Worm (Caenorhabditis elegans): Measurements from ENCODE around the gene mrpl-53.

Gene mrpl-53

ce11 chrII:9619402-9619862, 22.0 kb downstream of the mrpl-53 start:
- TF ChIP-seq T22C8.4 (GFP tag; IDR thresholded peaks at IDR 0.05) = 0 out of 2 replicates have a peak, but pooled peaks have one; percentile 27
- TF ChIP-seq cog-1 (tag; optimal IDR thresholded peaks at IDR 0.05) = peak; percentile 72
- TF ChIP-seq tab-1 (GFP tag; IDR thresholded peaks at IDR 0.05) = no peak
- peak; percentile 50; the same call in 1 of the 2 replicates for TF ChIP-seq flt-1 (GFP tag; IDR thresholded peaks at IDR 0.05)
- TF ChIP-seq klf-2 (GFP tag; conservative IDR thresholded peaks at IDR 0.05) = no peak
- 0 out of 2 replicates have a peak, but pooled peaks have one; percentile 44 for TF ChIP-seq ztf-23 (GFP tag; IDR thresholded peaks at IDR 0.05)
- no peak for TF ChIP-seq med-1 (GFP tag; optimal IDR thresholded peaks at IDR 0.05; ENCODE audit: insufficient read depth)
- TF ChIP-seq ref-1 (GFP tag; conservative IDR thresholded peaks at IDR 0.05) = no peak
- TF ChIP-seq ztf-29 (GFP tag; IDR thresholded peaks at IDR 0.05) = no peak

ce11 chrII:9619995-9620535, 22.6 kb downstream of the mrpl-53 start:
- TF ChIP-seq ztf-23 (GFP tag; IDR thresholded peaks at IDR 0.05) (no peak), ztf-29 (GFP tag; IDR thresholded peaks at IDR 0.05) (no peak), klf-2 (GFP tag; conservative IDR thresholded peaks at IDR 0.05) (no peak), T22C8.4 (GFP tag; IDR thresholded peaks at IDR 0.05) (no peak), ref-1 (GFP tag; conservative IDR thresholded peaks at IDR 0.05) (no peak), cog-1 (tag; optimal IDR thresholded peaks at IDR 0.05) (no peak), med-1 (GFP tag; optimal IDR thresholded peaks at IDR 0.05; ENCODE audit: insufficient read depth) (no peak), flt-1 (GFP tag; IDR thresholded peaks at IDR 0.05) (no peak), tab-1 (GFP tag; IDR thresholded peaks at IDR 0.05) (no peak)

DNA sequence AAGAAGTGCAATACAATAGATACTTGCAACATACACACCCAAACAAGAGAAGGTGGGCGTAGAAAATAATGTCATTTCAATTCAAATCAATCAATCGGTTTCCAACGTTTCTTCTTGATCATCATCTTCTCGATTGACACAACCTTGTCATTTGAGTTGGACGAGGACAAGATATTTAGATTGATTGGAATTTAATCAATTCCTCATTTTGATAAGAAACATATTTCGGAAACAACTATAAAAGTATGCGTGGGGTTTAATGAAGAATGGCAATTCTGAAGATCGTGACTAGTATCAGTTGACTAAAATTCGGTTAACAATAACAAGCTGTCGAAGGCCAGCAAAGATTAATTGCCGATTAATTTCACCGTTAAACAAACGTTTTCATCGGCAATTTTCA, 23.2 kb downstream of the mrpl-53 start:
- TF ChIP-seq tab-1 (GFP tag; IDR thresholded peaks at IDR 0.05) = no peak
- TF ChIP-seq T22C8.4 (GFP tag; IDR thresholded peaks at IDR 0.05) = no peak
- TF ChIP-seq ref-1 (GFP tag; conservative IDR thresholded peaks at IDR 0.05) = no peak
- TF ChIP-seq flt-1 (GFP tag; IDR thresholded peaks at IDR 0.05) = no peak
- no peak for TF ChIP-seq ztf-23 (GFP tag; IDR thresholded peaks at IDR 0.05)
- TF ChIP-seq ztf-29 (GFP tag; IDR thresholded peaks at IDR 0.05) = no peak
- no peak for TF ChIP-seq klf-2 (GFP tag; conservative IDR thresholded peaks at IDR 0.05)
- TF ChIP-seq med-1 (GFP tag; optimal IDR thresholded peaks at IDR 0.05; ENCODE audit: insufficient read depth) = no peak
- TF ChIP-seq cog-1 (tag; optimal IDR thresholded peaks at IDR 0.05) = no peak

DNA sequence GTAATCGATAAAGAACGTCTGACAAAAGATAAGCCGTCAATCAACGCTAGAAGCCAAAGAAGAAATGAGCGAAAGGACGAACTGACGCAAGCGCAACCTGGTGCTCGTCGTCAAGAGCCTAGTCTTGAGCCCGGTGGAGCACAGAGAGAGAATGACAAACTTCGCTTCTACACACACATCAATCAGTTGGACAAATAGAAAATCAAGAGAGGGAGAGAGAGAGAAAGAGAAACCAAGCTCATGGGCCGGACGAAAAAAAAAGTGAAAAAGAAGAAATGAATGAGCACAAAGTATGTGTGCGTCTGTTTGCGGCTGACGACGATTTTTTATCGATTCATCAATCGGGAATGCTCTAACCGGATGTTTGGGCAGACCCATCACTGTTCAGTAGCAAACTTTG, 23.7 kb downstream of the mrpl-53 start:
- TF ChIP-seq ref-1 (GFP tag; conservative IDR thresholded peaks at IDR 0.05) = no peak
- no peak for TF ChIP-seq ztf-23 (GFP tag; IDR thresholded peaks at IDR 0.05)
- TF ChIP-seq T22C8.4 (GFP tag; IDR thresholded peaks at IDR 0.05) = no peak
- no peak for TF ChIP-seq med-1 (GFP tag; optimal IDR thresholded peaks at IDR 0.05; ENCODE audit: insufficient read depth)
- no peak for TF ChIP-seq tab-1 (GFP tag; IDR thresholded peaks at IDR 0.05)
- TF ChIP-seq flt-1 (GFP tag; IDR thresholded peaks at IDR 0.05) = no peak
- TF ChIP-seq cog-1 (tag; optimal IDR thresholded peaks at IDR 0.05) = no peak
- TF ChIP-seq ztf-29 (GFP tag; IDR thresholded peaks at IDR 0.05) = no peak
- no peak for TF ChIP-seq klf-2 (GFP tag; conservative IDR thresholded peaks at IDR 0.05)

DNA sequence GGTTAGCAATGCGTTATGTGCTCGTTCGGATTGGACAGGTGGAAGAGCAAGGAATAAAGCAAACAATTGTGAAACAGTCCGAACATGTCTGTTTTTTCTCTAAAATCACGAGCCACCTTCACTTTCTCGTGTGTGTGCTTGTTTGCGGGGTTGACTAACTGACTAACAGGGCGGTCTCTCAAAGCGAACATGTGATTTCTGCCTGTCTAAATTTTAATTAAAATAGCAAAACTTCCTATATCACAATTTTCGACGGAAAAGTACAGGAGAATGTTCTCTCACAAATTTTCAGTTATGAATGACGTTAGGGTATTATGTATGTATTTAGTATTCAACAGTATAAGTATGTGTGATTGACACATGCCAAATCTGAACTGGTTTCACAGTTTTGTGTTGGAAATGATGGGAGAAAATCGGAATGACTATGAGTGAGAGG, 24.5 kb downstream of the mrpl-53 start:
- TF ChIP-seq ztf-29 (GFP tag; IDR thresholded peaks at IDR 0.05) = no peak
- TF ChIP-seq T22C8.4 (GFP tag; IDR thresholded peaks at IDR 0.05) = no peak
- TF ChIP-seq tab-1 (GFP tag; IDR thresholded peaks at IDR 0.05) = no peak
- TF ChIP-seq flt-1 (GFP tag; IDR thresholded peaks at IDR 0.05) = no peak
- TF ChIP-seq med-1 (GFP tag; optimal IDR thresholded peaks at IDR 0.05; ENCODE audit: insufficient read depth) = no peak
- no peak for TF ChIP-seq klf-2 (GFP tag; conservative IDR thresholded peaks at IDR 0.05)
- no peak for TF ChIP-seq cog-1 (tag; optimal IDR thresholded peaks at IDR 0.05)
- TF ChIP-seq ref-1 (GFP tag; conservative IDR thresholded peaks at IDR 0.05) = no peak
- no peak for TF ChIP-seq ztf-23 (GFP tag; IDR thresholded peaks at IDR 0.05)

DNA sequence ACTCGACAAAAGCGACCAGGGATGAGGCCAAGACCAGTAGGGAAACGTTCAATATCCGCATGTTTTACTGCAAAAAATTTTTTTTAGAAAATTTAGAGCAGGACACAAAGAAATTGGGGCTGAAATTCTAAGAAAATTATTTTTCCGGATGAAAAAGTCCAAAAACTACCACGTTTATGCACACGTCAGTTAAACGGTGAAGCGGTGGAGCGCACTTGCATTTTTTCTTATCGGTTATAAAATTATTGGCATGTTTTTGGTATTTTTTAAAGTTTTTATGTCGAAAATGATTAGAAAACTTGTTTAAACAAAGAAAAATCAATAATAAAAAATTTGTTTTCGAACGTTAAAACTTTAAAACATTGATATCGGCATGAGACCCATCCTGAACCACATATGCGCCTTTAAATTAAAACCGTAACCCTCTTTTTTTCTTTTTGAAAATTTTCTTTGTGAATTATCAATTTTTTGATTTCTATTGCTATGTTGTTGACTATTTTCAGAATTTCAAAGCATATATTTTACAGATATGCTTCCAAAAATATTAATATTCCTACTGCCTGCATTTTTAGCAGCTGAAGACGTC, 26.8 kb downstream of the mrpl-53 start, which contains the start of the genes dnj-20 and ZK1307.8:
dnj-20 (minus strand) TSS at position 67 of the 586 bp plus-strand sequence.
ZK1307.8 (plus strand) TSS at position 504 of the 586 bp plus-strand sequence.
- TF ChIP-seq klf-2 (GFP tag; conservative IDR thresholded peaks at IDR 0.05) (no peak), tab-1 (GFP tag; IDR thresholded peaks at IDR 0.05) (no peak), med-1 (GFP tag; optimal IDR thresholded peaks at IDR 0.05; ENCODE audit: insufficient read depth) (no peak), ztf-29 (GFP tag; IDR thresholded peaks at IDR 0.05) (no peak), ztf-23 (GFP tag; IDR thresholded peaks at IDR 0.05) (no peak), flt-1 (GFP tag; IDR thresholded peaks at IDR 0.05) (no peak), ref-1 (GFP tag; conservative IDR thresholded peaks at IDR 0.05) (no peak), T22C8.4 (GFP tag; IDR thresholded peaks at IDR 0.05) (no peak), cog-1 (tag; optimal IDR thresholded peaks at IDR 0.05) (no peak)

DNA sequence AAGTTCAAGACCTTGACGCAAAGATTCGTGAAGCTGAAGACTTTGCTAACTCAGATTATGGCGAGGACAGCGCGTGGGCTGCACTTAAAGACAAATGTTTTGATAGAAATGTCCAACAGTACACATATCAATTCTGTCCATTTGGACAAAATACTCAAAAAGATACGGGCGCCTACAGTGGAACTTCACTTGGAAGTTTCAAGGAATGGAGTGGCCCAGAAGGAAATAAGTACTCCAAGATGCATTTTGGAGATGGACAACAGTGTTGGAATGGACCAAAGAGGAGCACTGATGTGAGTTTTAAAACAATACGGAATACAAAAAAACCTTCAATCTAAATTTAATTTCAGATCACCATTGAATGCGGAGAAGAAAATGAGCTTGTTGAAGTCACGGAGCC, 28.5 kb downstream of the mrpl-53 start:
- TF ChIP-seq med-1 (GFP tag; optimal IDR thresholded peaks at IDR 0.05; ENCODE audit: insufficient read depth) = no peak

DNA sequence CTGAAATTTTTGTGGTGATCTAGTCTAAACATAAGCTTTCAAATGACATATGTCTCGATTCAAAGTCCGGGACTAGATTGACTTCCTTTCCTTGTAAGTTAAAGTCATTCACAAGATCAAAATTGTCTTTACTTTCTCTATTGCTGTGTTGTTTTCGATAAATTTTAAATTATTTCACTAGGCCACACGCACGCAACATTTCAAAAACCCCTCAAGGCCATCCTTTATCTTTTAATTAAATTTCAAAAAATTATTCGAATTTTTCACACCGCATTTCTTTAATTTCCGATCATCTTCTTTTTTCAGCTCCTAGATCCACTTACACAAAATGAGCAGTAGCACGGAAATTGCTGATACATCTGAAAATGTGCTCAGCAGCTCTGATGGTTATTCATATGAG, 38.9 kb downstream of the mrpl-53 start, which contains the start of gene ZK1307.7:
ZK1307.7 (plus strand) TSS at position 301 of the 400 bp plus-strand sequence.
- TF ChIP-seq ztf-23 (GFP tag; IDR thresholded peaks at IDR 0.05) = no peak
- TF ChIP-seq ztf-29 (GFP tag; IDR thresholded peaks at IDR 0.05) = no peak
- no peak for TF ChIP-seq T22C8.4 (GFP tag; IDR thresholded peaks at IDR 0.05)
- no peak for TF ChIP-seq flt-1 (GFP tag; IDR thresholded peaks at IDR 0.05)

- TF ChIP-seq T22C8.4 (GFP tag; IDR thresholded peaks at IDR 0.05) (no peak), ztf-23 (GFP tag; IDR thresholded peaks at IDR 0.05) (no peak), cog-1 (tag; optimal IDR thresholded peaks at IDR 0.05) (no peak), ref-1 (GFP tag; conservative IDR thresholded peaks at IDR 0.05) (no peak), flt-1 (GFP tag; IDR thresholded peaks at IDR 0.05) (no peak), ztf-29 (GFP tag; IDR thresholded peaks at IDR 0.05) (no peak), tab-1 (GFP tag; IDR thresholded peaks at IDR 0.05) (no peak), klf-2 (GFP tag; conservative IDR thresholded peaks at IDR 0.05) (no peak), med-1 (GFP tag; optimal IDR thresholded peaks at IDR 0.05; ENCODE audit: insufficient read depth) (no peak)
Measured at ce11 chrII:9644438-9644837, 47.0 kb downstream of the mrpl-53 start, which contains the start of gene fzr-1. fzr-1 (minus strand) TSS chrII:9644466.
